Worm (Caenorhabditis elegans): Measurements from ENCODE around the gene tag-180.

The tag-180 gene

DNA sequence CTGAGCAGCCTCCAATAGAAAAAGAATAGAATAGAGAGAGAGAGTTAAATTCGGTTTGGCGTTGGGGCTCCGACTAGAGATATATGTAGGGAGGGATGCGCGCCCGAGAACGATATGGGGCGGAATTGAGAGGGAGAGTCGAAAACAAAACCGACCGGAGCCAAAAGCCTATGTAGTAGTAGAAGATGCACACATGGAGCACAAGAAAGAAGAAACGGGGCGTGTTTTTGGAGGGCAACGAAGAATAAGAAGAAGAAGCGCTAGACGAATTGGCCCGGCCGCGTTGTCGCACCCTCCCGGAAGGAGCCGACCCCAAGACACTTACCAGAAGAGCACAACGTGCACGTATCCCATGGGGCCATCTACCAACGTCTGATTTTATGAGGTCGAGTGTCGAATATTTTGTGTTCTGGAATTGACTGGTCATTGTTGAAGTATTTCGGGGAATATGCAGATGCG lies at the start of gene tag-180:
Gene tag-180 (minus strand): TSS at position 409 of the 459 bp plus-strand sequence.
- no peak for TF ChIP-seq snpc-4 (tag; optimal IDR thresholded peaks at IDR 0.05)
- peak; percentile 22 for TF ChIP-seq C34F6.9 (tag; optimal IDR thresholded peaks at IDR 0.05)

DNA sequence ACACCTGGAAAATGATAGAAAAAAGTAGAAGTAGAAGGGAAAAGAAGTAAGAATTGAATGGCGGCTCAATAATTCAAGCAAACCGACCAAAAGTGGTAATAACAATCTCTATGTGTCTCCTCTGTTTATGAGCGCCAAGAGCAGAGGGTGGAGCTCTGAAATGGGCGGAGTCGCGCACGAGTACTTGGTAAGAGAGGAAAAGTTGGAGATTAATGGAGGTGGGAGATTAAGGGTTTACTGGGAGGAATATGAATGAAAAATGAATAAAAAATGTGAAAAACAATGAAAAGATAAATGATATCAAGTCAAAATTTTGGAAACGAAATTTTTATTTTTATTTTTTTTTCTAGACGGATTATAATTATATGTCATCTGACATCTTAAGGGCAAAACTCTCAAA lies 48.5 kb upstream of the tag-180 start:
- TF ChIP-seq nhr-10 (tag; optimal IDR thresholded peaks at IDR 0.05) (no peak), zag-1 (tag; optimal IDR thresholded peaks at IDR 0.05) (no peak), fos-1 (tag; optimal IDR thresholded peaks at IDR 0.05) (no peak), sma-3 (GFP tag; optimal IDR thresholded peaks at IDR 0.05) (no peak)

DNA sequence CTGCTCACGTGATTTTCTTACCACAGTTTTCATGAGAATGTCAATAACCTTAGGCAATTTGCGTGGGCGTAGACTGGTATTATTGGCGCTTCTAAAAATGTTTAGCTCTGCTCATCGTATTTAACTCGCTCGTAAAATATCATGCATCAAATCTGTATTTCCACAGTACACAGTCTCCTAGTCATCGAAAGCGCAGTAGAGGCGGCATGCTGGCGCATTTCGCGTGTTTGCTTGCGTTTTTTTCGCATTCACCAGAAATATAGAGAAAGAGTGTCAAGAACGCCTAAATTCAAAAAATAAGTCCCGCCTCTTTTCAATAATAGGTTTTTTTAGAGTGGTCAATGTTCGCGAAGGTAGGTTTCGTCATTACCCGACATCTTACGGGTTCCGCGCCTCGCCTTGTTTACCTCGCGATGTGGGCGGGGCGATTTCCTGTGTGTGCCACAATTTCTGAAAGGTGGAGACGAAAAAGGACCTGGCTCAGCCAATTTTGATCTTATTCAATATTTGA lies 47.4 kb upstream of the tag-180 start:
- TF ChIP-seq nhr-21 (tag; optimal IDR thresholded peaks at IDR 0.05) (peak; percentile 40), ztf-11 (tag; optimal IDR thresholded peaks at IDR 0.05) (no peak), Y55F3AM.14 (GFP tag; optimal IDR thresholded peaks at IDR 0.05) (peak; percentile 57), ama-1 (optimal IDR thresholded peaks at IDR 0.05) (peak; percentile 83), egl-27 (tag; optimal IDR thresholded peaks at IDR 0.05) (peak; percentile 12), nhr-25 (tag; optimal IDR thresholded peaks at IDR 0.05) (no peak), nhr-77 (tag; optimal IDR thresholded peaks at IDR 0.05) (peak; percentile 9), gmeb-1 (tag; optimal IDR thresholded peaks at IDR 0.05) (peak; percentile 38), lsy-2 (tag; optimal IDR thresholded peaks at IDR 0.05) (peak; percentile 19 to 56), lin-13 (GFP tag; optimal IDR thresholded peaks at IDR 0.05) (peak; percentile 1), R02D3.7 (tag; optimal IDR thresholded peaks at IDR 0.05) (no peak), F13H6.1 (tag; optimal IDR thresholded peaks at IDR 0.05) (peak; percentile 9), snpc-4 (tag; optimal IDR thresholded peaks at IDR 0.05) (peak; percentile 93), mdl-1 (tag; optimal IDR thresholded peaks at IDR 0.05) (no peak), nhr-129 (tag; optimal IDR thresholded peaks at IDR 0.05) (peak; percentile 21), nhr-6 (tag; optimal IDR thresholded peaks at IDR 0.05) (peak; percentile 20), mab-5 (tag; optimal IDR thresholded peaks at IDR 0.05) (no peak), sma-9 (GFP tag; optimal IDR thresholded peaks at IDR 0.05) (peak; percentile 23), sma-9 (tag; optimal IDR thresholded peaks at IDR 0.05) (no peak), sma-3 (GFP tag; optimal IDR thresholded peaks at IDR 0.05) (peak; percentile 78), fos-1 (tag; optimal IDR thresholded peaks at IDR 0.05) (peak; percentile 7), blmp-1 (tag; optimal IDR thresholded peaks at IDR 0.05; ENCODE audit: insufficient read depth) (no peak), nhr-12 (tag; optimal IDR thresholded peaks at IDR 0.05) (no peak)

DNA sequence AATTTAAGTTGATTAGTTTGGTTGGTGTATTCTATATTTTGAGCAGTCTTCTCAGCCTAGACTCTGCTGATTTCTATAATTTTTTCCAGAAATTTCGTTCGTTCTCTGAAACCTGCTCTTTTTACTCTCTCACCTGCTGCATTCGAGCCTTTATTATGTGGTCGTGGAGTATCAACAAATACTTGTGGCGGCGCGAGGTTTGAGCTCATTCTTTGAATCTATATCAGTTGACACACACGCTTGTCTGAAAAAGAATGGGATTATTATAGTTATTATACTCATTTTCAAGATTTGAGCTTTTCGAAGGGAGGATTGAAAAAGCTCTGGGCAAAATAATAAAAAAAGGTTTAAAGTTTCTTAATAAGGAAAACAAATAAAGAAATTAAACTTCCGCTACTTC lies 46.8 kb upstream of the tag-180 start:
- TF ChIP-seq lin-11 (tag; optimal IDR thresholded peaks at IDR 0.05): peak; percentile 9
- TF ChIP-seq elt-3 (tag; optimal IDR thresholded peaks at IDR 0.05): no peak
- TF ChIP-seq gmeb-1 (tag; optimal IDR thresholded peaks at IDR 0.05): no peak
- no peak for TF ChIP-seq lsy-2 (tag; optimal IDR thresholded peaks at IDR 0.05)
- no peak for TF ChIP-seq alr-1 (tag; optimal IDR thresholded peaks at IDR 0.05)

DNA sequence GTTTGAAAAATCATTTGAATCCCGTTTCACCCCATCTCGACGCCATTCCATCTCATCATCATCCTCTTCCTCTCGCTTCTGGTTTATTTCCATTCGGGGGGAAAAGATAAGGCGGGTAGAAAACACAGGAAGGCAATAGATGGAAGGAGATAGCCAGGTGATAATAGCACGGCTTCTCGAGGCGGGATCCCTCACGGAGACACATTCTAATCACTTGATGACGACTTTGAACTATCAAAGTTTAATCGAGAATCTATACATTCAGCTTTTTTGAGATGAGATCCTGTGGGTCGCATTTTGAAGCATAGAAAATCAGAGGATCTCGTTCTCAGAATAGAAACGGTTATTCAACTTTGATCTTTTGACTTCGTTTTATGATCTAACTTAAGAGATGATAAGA lies 42.8 kb upstream of the tag-180 start, which contains the start of gene C33B4.2:
Gene C33B4.2 (minus strand): TSS at position 165 of the 400 bp plus-strand sequence.
- TF ChIP-seq ama-1 (optimal IDR thresholded peaks at IDR 0.05): no peak
- TF ChIP-seq nhr-21 (tag; optimal IDR thresholded peaks at IDR 0.05): peak; percentile 46
- no peak for TF ChIP-seq mbf-1 (tag; optimal IDR thresholded peaks at IDR 0.05)

DNA sequence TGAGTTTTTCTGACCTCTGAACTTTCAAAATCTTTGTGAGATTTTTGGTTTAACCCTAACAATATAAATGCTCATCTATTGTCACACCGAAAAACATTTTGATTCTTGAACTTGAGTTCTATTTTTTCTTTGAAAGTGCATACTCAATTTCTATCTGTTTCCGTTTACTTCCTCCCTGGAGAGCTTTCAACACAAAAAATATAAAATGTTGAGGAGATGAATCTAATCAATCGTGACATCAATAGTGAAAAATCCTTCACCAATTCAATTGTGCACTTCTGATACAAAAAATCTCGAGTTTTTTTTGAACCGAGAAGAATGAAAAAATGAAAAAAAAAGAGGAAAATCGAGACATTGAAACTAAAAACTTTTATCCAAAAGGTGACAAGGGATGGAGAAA lies 32.5 kb upstream of the tag-180 start:
- no peak for TF ChIP-seq unc-39 (tag; optimal IDR thresholded peaks at IDR 0.05)
- TF ChIP-seq fos-1 (tag; optimal IDR thresholded peaks at IDR 0.05): no peak
- TF ChIP-seq F13H6.1 (tag; optimal IDR thresholded peaks at IDR 0.05): no peak
- no peak for TF ChIP-seq sem-4 (tag; optimal IDR thresholded peaks at IDR 0.05)
- no peak for TF ChIP-seq unc-62 (GFP tag; optimal IDR thresholded peaks at IDR 0.05)
- TF ChIP-seq lin-39 (tag; optimal IDR thresholded peaks at IDR 0.05): no peak
- no peak for TF ChIP-seq nhr-6 (tag; optimal IDR thresholded peaks at IDR 0.05)
- no peak for TF ChIP-seq mbf-1 (tag; optimal IDR thresholded peaks at IDR 0.05)
- no peak for TF ChIP-seq nhr-237 (tag; optimal IDR thresholded peaks at IDR 0.05)
- no peak for TF ChIP-seq nhr-12 (tag; optimal IDR thresholded peaks at IDR 0.05)
- TF ChIP-seq crh-2 (tag; optimal IDR thresholded peaks at IDR 0.05): no peak

All from whole organism, L2 larva.